Worm (Caenorhabditis elegans): ENCODE data around the gene F01D5.6.
"Not testable (repeated sequence)": the region's sequence is repeated elsewhere in the genome, so short reads cannot be mapped to it uniquely, and the experiment has no call there.

F01D5.6 gene

DNA sequence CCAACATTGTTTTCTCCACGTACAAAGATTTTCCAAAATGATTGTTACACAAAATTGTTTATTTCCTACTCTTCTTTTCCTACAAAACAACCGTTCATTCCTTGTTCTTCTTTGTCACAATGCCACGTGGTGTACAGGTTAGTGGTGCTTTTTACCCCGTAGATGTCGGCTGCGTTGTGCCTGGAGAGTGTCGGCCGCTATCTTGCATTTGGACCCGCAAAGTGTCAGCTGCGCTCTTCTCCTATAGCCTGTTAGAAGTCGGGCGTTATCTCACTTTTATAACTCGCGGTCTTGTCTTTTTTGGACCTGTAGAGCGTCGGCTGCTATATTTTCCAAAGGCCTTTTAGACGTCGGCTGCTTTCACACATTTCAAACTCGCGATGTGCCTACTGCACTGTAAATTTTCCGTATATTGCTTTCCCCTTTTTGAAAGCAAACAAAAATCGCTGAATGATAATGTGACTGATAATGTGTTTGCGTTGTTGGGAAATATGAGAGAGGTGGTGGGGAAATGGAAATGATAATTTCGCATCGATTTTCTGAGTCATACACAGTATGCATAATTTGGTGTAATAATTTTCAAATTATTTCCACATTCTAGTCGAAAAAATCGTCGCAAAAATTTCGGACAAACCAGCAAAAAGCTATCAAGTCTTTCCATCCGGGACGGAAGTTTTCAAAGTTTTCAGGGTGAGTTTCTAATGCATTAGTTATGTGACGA is 4.5 kb downstream of the F01D5.6 start, which contains the start of gene F01D5.8:
TSS of gene F01D5.8 (plus strand) at position 51 of the 721 bp plus-strand sequence.
- TF ChIP-seq pes-1 (GFP tag; IDR thresholded peaks at IDR 0.05) (no peak), ceh-13 (GFP tag; optimal IDR thresholded peaks at IDR 0.05) (no peak), scrt-1 (GFP tag; IDR thresholded peaks at IDR 0.05) (no peak), hmg-4 (GFP tag; optimal IDR thresholded peaks at IDR 0.05) (no peak), hmbx-1 (tag; optimal IDR thresholded peaks at IDR 0.05) (no peak), aly-1 (tag; optimal IDR thresholded peaks at IDR 0.05) (no peak), tbx-11 (GFP tag; IDR thresholded peaks at IDR 0.05) (no peak), ets-7 (tag; optimal IDR thresholded peaks at IDR 0.05) (no peak), tbx-37 (GFP tag; conservative IDR thresholded peaks at IDR 0.05) (no peak)

ce11 chrII:14014637-14015036 is 8.3 kb downstream of the F01D5.6 start:
- TF ChIP-seq hnd-1 (tag; optimal IDR thresholded peaks at IDR 0.05) = no peak
- no peak for TF ChIP-seq hmg-4 (GFP tag; optimal IDR thresholded peaks at IDR 0.05)
- TF ChIP-seq sea-1 (GFP tag; conservative IDR thresholded peaks at IDR 0.05) = no peak

DNA sequence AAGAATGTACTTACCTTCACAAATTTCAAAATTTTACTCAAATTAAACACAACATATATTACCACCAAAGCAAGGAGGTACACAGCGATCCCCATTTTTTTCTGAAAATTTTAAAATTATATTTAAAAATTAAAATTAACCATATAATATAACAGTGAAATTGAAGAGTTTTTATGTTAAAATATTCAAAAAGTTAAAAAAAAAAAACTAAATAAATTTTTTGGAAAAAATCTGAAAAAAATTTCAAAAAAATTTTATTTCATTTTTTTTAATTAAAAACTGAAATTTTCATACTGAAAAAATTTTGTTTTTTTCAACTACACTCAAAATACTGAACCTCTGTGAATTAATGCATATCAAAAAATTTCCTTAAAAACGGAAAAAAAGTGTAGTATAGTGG is 10.6 kb downstream of the F01D5.6 start, which contains the start of gene cyp-37A1:
TSS of gene cyp-37A1 (minus strand) at position 101 of the 400 bp plus-strand sequence.
- TF ChIP-seq tra-4 (tag; optimal IDR thresholded peaks at IDR 0.05) = no peak
- TF ChIP-seq B0310.2 (tag; optimal IDR thresholded peaks at IDR 0.05) = no peak
- no peak for TF ChIP-seq sea-1 (GFP tag; conservative IDR thresholded peaks at IDR 0.05)
- no peak for TF ChIP-seq ceh-13 (GFP tag; optimal IDR thresholded peaks at IDR 0.05)

- TF ChIP-seq scrt-1 (GFP tag; IDR thresholded peaks at IDR 0.05) (no peak), ama-1 (optimal IDR thresholded peaks at IDR 0.05) (peak; percentile 78), hmg-4 (GFP tag; optimal IDR thresholded peaks at IDR 0.05) (peak; percentile 68), F13C5.2 (tag; optimal IDR thresholded peaks at IDR 0.05) (peak; percentile 24), tra-4 (tag; optimal IDR thresholded peaks at IDR 0.05) (no peak), ets-7 (tag; optimal IDR thresholded peaks at IDR 0.05) (no peak), tbx-11 (GFP tag; IDR thresholded peaks at IDR 0.05) (no peak)
Measured at ce11 chrII:14018192-14018591, 11.9 kb downstream of the F01D5.6 start.

ce11 chrII:14018887-14019286 is 12.6 kb downstream of the F01D5.6 start:
- TF ChIP-seq ets-7 (tag; optimal IDR thresholded peaks at IDR 0.05) = no peak
- no peak for TF ChIP-seq B0310.2 (tag; optimal IDR thresholded peaks at IDR 0.05)
- no peak for TF ChIP-seq flt-1 (GFP tag; IDR thresholded peaks at IDR 0.05)
- no peak for TF ChIP-seq ceh-36 (tag; optimal IDR thresholded peaks at IDR 0.05)
- TF ChIP-seq hmbx-1 (tag; optimal IDR thresholded peaks at IDR 0.05) = no peak
- no peak for TF ChIP-seq sea-1 (GFP tag; conservative IDR thresholded peaks at IDR 0.05)
- no peak for TF ChIP-seq hnd-1 (tag; optimal IDR thresholded peaks at IDR 0.05)

DNA sequence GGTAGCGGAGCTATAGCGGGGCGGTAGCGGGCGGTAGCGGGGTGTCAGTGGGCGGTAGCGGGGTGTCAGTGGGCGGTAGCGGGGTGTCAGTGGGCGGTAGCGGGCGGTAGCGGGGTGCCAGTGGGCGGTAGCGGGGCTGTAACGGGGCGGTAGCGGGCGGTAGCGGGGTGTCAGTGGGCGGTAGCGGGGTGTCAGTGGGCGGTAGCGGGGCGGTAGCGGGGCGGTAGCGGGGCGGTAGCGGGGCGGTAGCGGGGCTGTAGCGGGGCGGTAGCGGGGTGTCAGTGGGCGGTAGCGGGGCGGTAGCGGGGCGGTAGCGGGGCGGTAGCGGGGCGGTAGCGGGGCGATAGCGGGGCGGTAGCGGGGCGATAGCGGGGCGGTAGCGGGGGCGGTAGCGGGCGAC is 13.3 kb downstream of the F01D5.6 start:
- peak; percentile 36 for TF ChIP-seq hmg-4 (GFP tag; optimal IDR thresholded peaks at IDR 0.05)
- peak; percentile 63; the same call in 1 of the 2 replicates for TF ChIP-seq tbx-11 (GFP tag; IDR thresholded peaks at IDR 0.05)
- TF ChIP-seq sea-1 (GFP tag; conservative IDR thresholded peaks at IDR 0.05) = 0 out of 2 replicates have a peak, but pooled peaks have one; percentile 51
- peak; percentile 37 for TF ChIP-seq tbx-37 (GFP tag; conservative IDR thresholded peaks at IDR 0.05)
- TF ChIP-seq scrt-1 (GFP tag; IDR thresholded peaks at IDR 0.05) = 0 out of 2 replicates have a peak, but pooled peaks have one; percentile 43
- TF ChIP-seq pes-1 (GFP tag; IDR thresholded peaks at IDR 0.05) = peak; percentile 68; the same call in 1 of the 2 replicates

DNA sequence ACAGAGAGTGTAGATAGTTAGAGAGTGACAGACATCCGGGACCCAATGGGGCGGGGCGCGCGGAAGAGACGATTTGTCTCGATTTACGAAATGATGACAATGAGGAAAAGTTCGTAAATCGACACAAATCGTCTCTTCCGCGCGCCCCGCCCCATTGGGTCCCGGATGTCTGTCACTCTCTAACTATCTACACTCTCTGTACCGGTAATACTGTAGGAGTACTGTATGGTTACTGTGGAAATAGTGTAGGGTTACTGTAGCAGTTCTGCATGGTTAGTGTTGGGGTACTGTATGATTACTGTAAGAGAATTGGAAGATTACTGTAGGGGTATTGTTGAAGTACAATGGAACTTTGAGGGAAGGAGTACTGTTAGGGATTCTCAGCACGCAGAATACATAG is 14.9 kb downstream of the F01D5.6 start, which contains the start of gene F01D5.10:
TSS of gene F01D5.10 (minus strand) at position 101 of the 400 bp plus-strand sequence.
- TF ChIP-seq ets-7, tra-4, ceh-36 (tag; optimal IDR thresholded peaks at IDR 0.05): not testable (repeated sequence)

DNA sequence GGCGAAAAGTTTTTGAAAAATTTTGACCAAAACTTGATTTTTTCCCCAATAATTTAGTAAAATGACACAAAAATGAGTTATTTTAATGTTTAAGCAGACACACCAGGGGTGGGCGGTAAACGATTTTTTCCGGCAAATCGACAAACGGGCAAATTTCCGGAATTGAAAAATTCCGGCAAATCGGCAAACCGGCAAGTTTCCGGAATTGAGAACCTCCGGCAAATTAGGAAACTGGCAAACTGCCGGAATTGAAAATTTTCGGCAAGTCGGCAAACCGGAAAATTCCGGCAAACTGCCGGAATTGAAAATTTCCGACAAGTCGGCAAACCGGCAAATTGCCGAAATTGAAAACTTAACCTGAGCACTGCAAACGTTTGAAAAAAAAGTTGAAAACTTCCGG is 26.4 kb downstream of the F01D5.6 start:
- TF ChIP-seq flt-1 (GFP tag; IDR thresholded peaks at IDR 0.05) (no peak), sea-1 (GFP tag; conservative IDR thresholded peaks at IDR 0.05) (no peak), aly-1 (tag; optimal IDR thresholded peaks at IDR 0.05) (no peak), ets-7 (tag; optimal IDR thresholded peaks at IDR 0.05) (no peak), hnd-1 (tag; optimal IDR thresholded peaks at IDR 0.05) (no peak), tra-4 (tag; optimal IDR thresholded peaks at IDR 0.05) (no peak), scrt-1 (GFP tag; IDR thresholded peaks at IDR 0.05) (no peak), tbx-37 (GFP tag; conservative IDR thresholded peaks at IDR 0.05) (no peak), hmg-4 (GFP tag; optimal IDR thresholded peaks at IDR 0.05) (no peak)

ce11 chrII:14034559-14034958 is 28.2 kb downstream of the F01D5.6 start:
- no peak for TF ChIP-seq ama-1 (optimal IDR thresholded peaks at IDR 0.05)
- TF ChIP-seq pes-1 (GFP tag; IDR thresholded peaks at IDR 0.05) = no peak
- no peak for TF ChIP-seq ceh-13 (GFP tag; optimal IDR thresholded peaks at IDR 0.05)
- TF ChIP-seq tbx-11 (GFP tag; IDR thresholded peaks at IDR 0.05) = no peak
- no peak for TF ChIP-seq hmg-4 (GFP tag; optimal IDR thresholded peaks at IDR 0.05)
- TF ChIP-seq scrt-1 (GFP tag; IDR thresholded peaks at IDR 0.05) = no peak
- TF ChIP-seq F13C5.2 (tag; optimal IDR thresholded peaks at IDR 0.05) = no peak
- TF ChIP-seq ets-7 (tag; optimal IDR thresholded peaks at IDR 0.05) = no peak
- no peak for TF ChIP-seq B0310.2 (tag; optimal IDR thresholded peaks at IDR 0.05)
- no peak for TF ChIP-seq ceh-36 (tag; optimal IDR thresholded peaks at IDR 0.05)
- TF ChIP-seq tbx-37 (GFP tag; conservative IDR thresholded peaks at IDR 0.05) = no peak
- no peak for TF ChIP-seq tra-4 (tag; optimal IDR thresholded peaks at IDR 0.05)
- TF ChIP-seq hmbx-1 (tag; optimal IDR thresholded peaks at IDR 0.05) = no peak
- TF ChIP-seq aly-1 (tag; optimal IDR thresholded peaks at IDR 0.05) = no peak
- TF ChIP-seq sea-1 (GFP tag; conservative IDR thresholded peaks at IDR 0.05) = no peak

All from whole organism, early embryonic.